Worm (Caenorhabditis elegans) whole organism, mixed stage, embryonic: ENCODE measurements around the gene srz-24.

Experiments
- M03D4.4 ChIP-seq: sonication (generic microtip); optimal IDR thresholded peaks from 2 replicates; lab custom pipeline; 2017; ENCODE audit warnings: mild to moderate bottlenecking, missing genetic modification characterization, missing compliant biosample characterization
- bed-3 ChIP-seq: fragments of 200-800 bp; sonication (Bioruptor generic); optimal IDR thresholded peaks from 3 replicates; lab custom pipeline; 2018; ENCODE audit warnings: mild to moderate bottlenecking, missing genetic modification characterization, moderate library complexity, missing compliant biosample characterization
- blmp-1 ChIP-seq: fragments of 150-350 bp; optimal IDR thresholded peaks from 2 replicates; lab custom pipeline; 2014; ENCODE audit warnings: missing biosample characterization, missing genetic modification characterization
- ceh-39 ChIP-seq: fragments of 150-350 bp; optimal IDR thresholded peaks from 2 replicates; lab custom pipeline; 2014; ENCODE audit warnings: missing biosample characterization, missing genetic modification characterization
- ceh-43 ChIP-seq: fragments of 200-800 bp; sonication (Bioruptor generic); optimal IDR thresholded peaks from 2 replicates; lab custom pipeline; 2018; ENCODE audit warnings: mild to moderate bottlenecking, missing genetic modification characterization, moderate library complexity, missing compliant biosample characterization
- ces-1 ChIP-seq: fragments of 150-350 bp; optimal IDR thresholded peaks from 2 replicates; lab custom pipeline; 2014; ENCODE audit warnings: missing biosample characterization, missing genetic modification reagents, missing genetic modification characterization
- cnd-1 ChIP-seq: fragments of 200-800 bp; sonication (Bioruptor generic); optimal IDR thresholded peaks from 2 replicates; lab custom pipeline; 2018; ENCODE audit warnings: mild to moderate bottlenecking, missing genetic modification characterization, missing compliant biosample characterization
- drap-1 ChIP-seq: fragments of 200-800 bp; sonication (Bioruptor generic); optimal IDR thresholded peaks from 3 replicates; lab custom pipeline; 2018; ENCODE audit warnings: mild to moderate bottlenecking, missing genetic modification characterization, missing compliant biosample characterization
- elt-1 ChIP-seq: sonication (generic microtip); optimal IDR thresholded peaks from 2 replicates; lab custom pipeline; 2017; ENCODE audit warnings: missing genetic modification characterization, mild to moderate bottlenecking, missing compliant biosample characterization, antibody characterized with exemption, moderate library complexity, borderline replicate concordance; ENCODE audit not compliant: insufficient read depth
- elt-3 ChIP-seq: fragments of 150-350 bp; optimal IDR thresholded peaks from 2 replicates; lab custom pipeline; 2014; ENCODE audit warnings: missing biosample characterization, missing genetic modification characterization
- flh-1 ChIP-seq: fragments of 200-800 bp; sonication (Bioruptor generic); optimal IDR thresholded peaks from 2 replicates; lab custom pipeline; 2018; ENCODE audit warnings: mild to moderate bottlenecking, missing genetic modification characterization, moderate library complexity, missing compliant biosample characterization
- ham-2 ChIP-seq: fragments of 200-800 bp; sonication (Bioruptor generic); optimal IDR thresholded peaks from 2 replicates; lab custom pipeline; 2018; ENCODE audit warnings: mild to moderate bottlenecking, missing genetic modification characterization, missing compliant biosample characterization
- lin-13 ChIP-seq: fragments of 150-350 bp; optimal IDR thresholded peaks from 2 replicates; lab custom pipeline; 2014; ENCODE audit warnings: missing biosample characterization, missing genetic modification characterization
- lin-32 ChIP-seq: fragments of 200-800 bp; sonication (Bioruptor generic); optimal IDR thresholded peaks from 2 replicates; lab custom pipeline; 2018; ENCODE audit warnings: mild to moderate bottlenecking, missing genetic modification characterization, missing compliant biosample characterization
- lsy-2 ChIP-seq: fragments of 150-350 bp; optimal IDR thresholded peaks from 2 replicates; lab custom pipeline; 2014; ENCODE audit warnings: missing biosample characterization, missing genetic modification characterization
- mab-5 ChIP-seq: fragments of 150-350 bp; optimal IDR thresholded peaks from 2 replicates; lab custom pipeline; 2014; ENCODE audit warnings: missing biosample characterization, missing genetic modification characterization
- mep-1 ChIP-seq: fragments of 150-350 bp; optimal IDR thresholded peaks from 2 replicates; lab custom pipeline; 2017; ENCODE audit warnings: missing biosample characterization, missing genetic modification reagents, missing genetic modification characterization, inconsistent platforms
- mls-2 ChIP-seq: sonication (generic microtip); optimal IDR thresholded peaks from 2 replicates; lab custom pipeline; 2016; ENCODE audit warnings: mild to moderate bottlenecking, missing genetic modification characterization, moderate library complexity, missing compliant biosample characterization
- nhr-12 ChIP-seq: fragments of 150-350 bp; optimal IDR thresholded peaks from 2 replicates; lab custom pipeline; 2014; ENCODE audit warnings: missing biosample characterization, missing genetic modification characterization
- nhr-2 ChIP-seq: fragments of 150-350 bp; optimal IDR thresholded peaks from 2 replicates; lab custom pipeline; 2014; ENCODE audit warnings: missing biosample characterization, missing genetic modification characterization
- nhr-237 ChIP-seq: fragments of 150-350 bp; optimal IDR thresholded peaks from 2 replicates; lab custom pipeline; 2014; ENCODE audit warnings: missing biosample characterization, missing genetic modification characterization
- nhr-28 ChIP-seq: fragments of 150-350 bp; optimal IDR thresholded peaks from 2 replicates; lab custom pipeline; 2014; ENCODE audit warnings: missing biosample characterization, missing genetic modification characterization
- nhr-76 ChIP-seq: sonication (generic microtip); optimal IDR thresholded peaks from 2 replicates; lab custom pipeline; 2017; ENCODE audit warnings: missing biosample characterization, missing genetic modification characterization
- pha-4 ChIP-seq: fragments of 150-350 bp; optimal IDR thresholded peaks from 2 replicates; lab custom pipeline; 2018; ENCODE audit warnings: missing biosample characterization, missing genetic modification reagents, missing genetic modification characterization
- sem-2 ChIP-seq: fragments of 200-800 bp; sonication (Bioruptor generic); optimal IDR thresholded peaks from 2 replicates; lab custom pipeline; 2018; ENCODE audit warnings: mild to moderate bottlenecking, missing genetic modification characterization, missing compliant biosample characterization
- sptf-1 ChIP-seq: sonication (generic microtip); optimal IDR thresholded peaks from 2 replicates; lab custom pipeline; 2017; ENCODE audit warnings: mild to moderate bottlenecking, missing genetic modification characterization, moderate library complexity, missing compliant biosample characterization
- tbx-8 ChIP-seq: fragments of 200-800 bp; sonication (Bioruptor generic); optimal IDR thresholded peaks from 2 replicates; lab custom pipeline; 2018; ENCODE audit warnings: mild to moderate bottlenecking, missing genetic modification characterization, moderate library complexity, missing compliant biosample characterization
- unc-120 ChIP-seq: sonication (generic microtip); optimal IDR thresholded peaks from 2 replicates; lab custom pipeline; 2017; ENCODE audit warnings: missing genetic modification characterization, missing compliant biosample characterization; ENCODE audit not compliant: poor library complexity, severe bottlenecking
- unc-39 ChIP-seq: fragments of 150-350 bp; optimal IDR thresholded peaks from 2 replicates; lab custom pipeline; 2014; ENCODE audit warnings: missing biosample characterization, missing genetic modification characterization
- unc-62 ChIP-seq: fragments of 150-350 bp; optimal IDR thresholded peaks from 2 replicates; lab custom pipeline; 2014; ENCODE audit warnings: missing biosample characterization, missing genetic modification reagents, missing genetic modification characterization
- zip-8 ChIP-seq: fragments of 150-350 bp; optimal IDR thresholded peaks from 2 replicates; lab custom pipeline; 2014; ENCODE audit warnings: missing biosample characterization, missing genetic modification characterization
- ztf-11 ChIP-seq: fragments of 150-350 bp; optimal IDR thresholded peaks from 2 replicates; lab custom pipeline; 2014; ENCODE audit warnings: missing biosample characterization, missing genetic modification characterization

The srz-24 gene

ce11 chrIV:4977176-4977693 is 3.7 kb downstream of the srz-24 start, which contains the start of gene E03H12.5:
Gene E03H12.5, plus strand, starts transcription at chrIV:4977226.
- no peak for TF ChIP-seq zip-8 (tag; lab: Kevin White, UChicago)
- no peak for TF ChIP-seq ham-2 (GFP tag; lab: Kevin White, UChicago)
- TF ChIP-seq nhr-28 (tag; lab: Kevin White, UChicago) = no peak
- no peak for TF ChIP-seq unc-39 (tag; lab: Kevin White, UChicago)
- TF ChIP-seq tbx-8 (GFP tag; lab: Kevin White, UChicago) = no peak
- TF ChIP-seq elt-3 = no peak
- no peak for TF ChIP-seq cnd-1
- no peak for TF ChIP-seq unc-120 (tag; lab: Kevin White, UChicago)
- no peak for TF ChIP-seq unc-62
- TF ChIP-seq flh-1 = no peak
- no peak for TF ChIP-seq mls-2 (tag; lab: Kevin White, UChicago)
- no peak for TF ChIP-seq nhr-237 (tag; lab: Kevin White, UChicago)
- no peak for TF ChIP-seq ceh-39 (tag; lab: Kevin White, UChicago)
- no peak for TF ChIP-seq sptf-1 (tag; lab: Kevin White, UChicago)
- TF ChIP-seq lin-13 (tag; lab: Kevin White, UChicago) = no peak
- no peak for TF ChIP-seq lsy-2 (tag; lab: Kevin White, UChicago)
- no peak for TF ChIP-seq elt-1 (tag; lab: Kevin White, UChicago)
- TF ChIP-seq, all 35 proteins: peak for 0

- TF ChIP-seq sptf-1 (tag; lab: Kevin White, UChicago) = no peak
- no peak for TF ChIP-seq blmp-1 (tag; lab: Kevin White, UChicago)
- no peak for TF ChIP-seq nhr-76 (tag; lab: Kevin White, UChicago)
- no peak for TF ChIP-seq ztf-11 (tag; lab: Kevin White, UChicago)
- TF ChIP-seq lin-32 (GFP tag; lab: Kevin White, UChicago) = no peak
- TF ChIP-seq zip-8 (tag; lab: Kevin White, UChicago) = no peak
- TF ChIP-seq pha-4 (tag; lab: Kevin White, UChicago) = no peak
- no peak for TF ChIP-seq nhr-12 (tag; lab: Kevin White, UChicago)
- no peak for TF ChIP-seq nhr-2 (tag; lab: Kevin White, UChicago)
- TF ChIP-seq flh-1 = no peak
- no peak for TF ChIP-seq lsy-2 (tag; lab: Kevin White, UChicago)
- TF ChIP-seq M03D4.4 (tag; lab: Kevin White, UChicago) = no peak
- no peak for TF ChIP-seq ceh-43
- TF ChIP-seq ham-2 (GFP tag; lab: Kevin White, UChicago) = no peak
- no peak for TF ChIP-seq mab-5 (tag; lab: Kevin White, UChicago)
- TF ChIP-seq ceh-39 (tag; lab: Kevin White, UChicago) = no peak
- TF ChIP-seq sem-2 (GFP tag; lab: Kevin White, UChicago) = no peak
- TF ChIP-seq ces-1 = no peak
- TF ChIP-seq unc-39 (tag; lab: Kevin White, UChicago) = no peak
- TF ChIP-seq drap-1 (GFP tag; lab: Kevin White, UChicago) = no peak
These were observed 4.9 kb downstream of the srz-24 start, which contains the start of gene Y9C9A.16 for ce11 chrIV:4975995-4976394. Gene Y9C9A.16, minus strand, starts transcription at chrIV:4976125.

- TF ChIP-seq ztf-11 (tag; lab: Kevin White, UChicago) (no peak), unc-120 (tag; lab: Kevin White, UChicago) (no peak), lin-32 (GFP tag; lab: Kevin White, UChicago) (no peak), flh-1 (no peak), mls-2 (tag; lab: Kevin White, UChicago) (no peak), nhr-237 (tag; lab: Kevin White, UChicago) (no peak), unc-62 (no peak), tbx-8 (GFP tag; lab: Kevin White, UChicago) (no peak)
These were observed 11.5 kb downstream of the srz-24 start, which contains the start of gene Y9C9A.13 for ce11 chrIV:4969419-4969818. Gene Y9C9A.13, minus strand, starts transcription at chrIV:4969519.

ce11 chrIV:4963834-4964233 is 17.1 kb downstream of the srz-24 start, which contains the start of gene txt-3:
Gene txt-3, plus strand, starts transcription at chrIV:4963958.
- TF ChIP-seq ces-1 (no peak), elt-3 (no peak), lin-13 (tag; lab: Kevin White, UChicago) (no peak), bed-3 (GFP tag; lab: Kevin White, UChicago) (no peak), sptf-1 (tag; lab: Kevin White, UChicago) (no peak), mls-2 (tag; lab: Kevin White, UChicago) (no peak), elt-1 (tag; lab: Kevin White, UChicago) (no peak), ham-2 (GFP tag; lab: Kevin White, UChicago) (no peak), ceh-43 (no peak), tbx-8 (GFP tag; lab: Kevin White, UChicago) (no peak), nhr-28 (tag; lab: Kevin White, UChicago) (no peak), drap-1 (GFP tag; lab: Kevin White, UChicago) (no peak), ceh-39 (tag; lab: Kevin White, UChicago) (no peak), sem-2 (GFP tag; lab: Kevin White, UChicago) (no peak), mep-1 (tag; lab: Kevin White, UChicago) (no peak)
